Worm (Caenorhabditis elegans) whole organism, L2 larva: ENCODE results near the gene rad-50.

Experiments
- egl-27 ChIP-seq: sonication (generic microtip); optimal IDR thresholded peaks from 3 replicates; lab custom pipeline; 2017; ENCODE audit warnings: missing biosample characterization, missing genetic modification reagents, missing genetic modification characterization
- elt-1 ChIP-seq: fragments of 150-350 bp; optimal IDR thresholded peaks from 2 replicates; lab custom pipeline; 2014; ENCODE audit warnings: missing biosample characterization, missing genetic modification characterization
- lin-11 ChIP-seq: fragments of 150-350 bp; sonication (generic microtip); optimal IDR thresholded peaks from 2 replicates; lab custom pipeline; 2014; ENCODE audit warnings: missing biosample characterization, missing genetic modification characterization, inconsistent platforms, mixed read lengths
- lin-39 ChIP-seq: fragments of 150-350 bp; optimal IDR thresholded peaks from 2 replicates; lab custom pipeline; 2014; ENCODE audit warnings: missing biosample characterization, missing genetic modification reagents, missing genetic modification characterization
- mbf-1 ChIP-seq: sonication (generic microtip); optimal IDR thresholded peaks from 2 replicates; lab custom pipeline; 2017; ENCODE audit warnings: missing biosample characterization, missing genetic modification characterization
- nhr-11 ChIP-seq: fragments of 150-350 bp; optimal IDR thresholded peaks from 2 replicates; lab custom pipeline; 2014; ENCODE audit warnings: missing biosample characterization, missing genetic modification characterization
- nhr-25 ChIP-seq: fragments of 150-350 bp; sonication (generic microtip); optimal IDR thresholded peaks from 3 replicates; lab custom pipeline; 2014; ENCODE audit warnings: missing biosample characterization, missing genetic modification characterization
- nhr-77 ChIP-seq: fragments of 150-350 bp; optimal IDR thresholded peaks from 2 replicates; lab custom pipeline; 2014; ENCODE audit warnings: missing biosample characterization, missing genetic modification characterization
- snpc-4 ChIP-seq: fragments of 150-350 bp; optimal IDR thresholded peaks from 2 replicates; lab custom pipeline; 2014; ENCODE audit warnings: missing biosample characterization, missing genetic modification characterization
- ztf-11 ChIP-seq: sonication (generic microtip); optimal IDR thresholded peaks from 2 replicates; lab custom pipeline; 2017; ENCODE audit warnings: missing biosample characterization, missing genetic modification characterization

DNA sequence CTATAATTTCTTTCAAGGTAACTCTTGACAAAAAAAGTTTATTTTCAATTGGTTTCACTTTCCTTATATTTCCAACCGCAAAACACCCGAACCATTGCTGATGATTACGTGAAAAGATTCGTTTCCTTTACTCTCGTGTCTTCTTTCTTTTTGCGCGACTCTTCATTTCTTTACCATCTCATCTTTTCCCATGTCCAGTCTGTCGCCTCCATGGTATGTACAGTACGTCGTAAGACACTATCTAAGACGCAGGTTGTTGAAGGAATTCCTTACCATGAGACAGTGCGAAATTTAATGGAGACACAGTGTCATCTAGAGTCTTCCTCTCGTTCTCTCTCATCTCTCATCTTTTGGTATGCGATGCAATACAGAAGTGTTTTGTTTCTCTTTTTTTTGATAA is 54.7 kb downstream of the rad-50 start:
- TF ChIP-seq elt-1 (tag; lab: Kevin White, UChicago) (no peak), egl-27 (tag; lab: Kevin White, UChicago) (peak; percentile 75), mbf-1 (tag; lab: Kevin White, UChicago) (no peak), ztf-11 (tag; lab: Kevin White, UChicago) (no peak), nhr-25 (tag; lab: Kevin White, UChicago) (peak; percentile 88), snpc-4 (tag; lab: Kevin White, UChicago) (peak; percentile 1), lin-11 (tag; lab: Kevin White, UChicago) (no peak), nhr-11 (no peak), lin-39 (tag; lab: Kevin White, UChicago) (no peak), nhr-77 (tag; lab: Kevin White, UChicago) (no peak)
